Worm (Caenorhabditis elegans) whole organism, L1 larva: ENCODE measurements around the gene nep-2.

Experiments
- skn-1 ChIP-seq: fragments of 150-350 bp; optimal IDR thresholded peaks from 2 replicates; lab custom pipeline; 2014; ENCODE audit warnings: missing biosample characterization, missing genetic modification characterization
- unc-62 ChIP-seq: fragments of 150-350 bp; optimal IDR thresholded peaks from 2 replicates; lab custom pipeline; 2014; ENCODE audit warnings: missing biosample characterization, missing genetic modification reagents, missing genetic modification characterization
- unc-86 ChIP-seq: sonication (generic microtip); optimal IDR thresholded peaks from 2 replicates; lab custom pipeline; 2016; ENCODE audit warnings: missing genetic modification characterization, missing compliant biosample characterization
- ztf-4 ChIP-seq: fragments of 150-350 bp; optimal IDR thresholded peaks from 2 replicates; lab custom pipeline; 2014; ENCODE audit warnings: missing biosample characterization, missing genetic modification characterization

ce11 chrII:2736938-2737337 is 11.4 kb upstream of the nep-2 start:
- TF ChIP-seq unc-86 (tag; lab: Kevin White, UChicago): no peak
- TF ChIP-seq ztf-4 (tag; lab: Kevin White, UChicago): no peak
- TF ChIP-seq unc-62 (GFP tag; lab: Kevin White, UChicago): no peak
- no peak for TF ChIP-seq skn-1 (tag; lab: Kevin White, UChicago)
